Worm (Caenorhabditis elegans): ENCODE data around the gene phyh-1.

The phyh-1 gene

ce11 chrIV:17265716-17266115 is 6.5 kb upstream of the phyh-1 start:
- no peak for TF ChIP-seq nhr-19 (GFP tag; conservative IDR thresholded peaks at IDR 0.05)
- no peak for TF ChIP-seq aly-2 (tag; optimal IDR thresholded peaks at IDR 0.05)
- no peak for TF ChIP-seq vab-15 (tag; optimal IDR thresholded peaks at IDR 0.05)
- no peak for TF ChIP-seq blmp-1 (tag; optimal IDR thresholded peaks at IDR 0.05)
- no peak for TF ChIP-seq nhr-85 (tag)
- no peak for TF ChIP-seq hpl-2 (GFP tag; optimal IDR thresholded peaks at IDR 0.05)
- no peak for TF ChIP-seq xbp-1 (tag; optimal IDR thresholded peaks at IDR 0.05)
- TF ChIP-seq unc-62 (GFP tag; optimal IDR thresholded peaks at IDR 0.05), result no peak
- no peak for TF ChIP-seq fkh-8 (tag; optimal IDR thresholded peaks at IDR 0.05)

- TF ChIP-seq hpl-2 (GFP tag; optimal IDR thresholded peaks at IDR 0.05), result no peak
- TF ChIP-seq elt-3 (tag; optimal IDR thresholded peaks at IDR 0.05), result no peak
- no peak for TF ChIP-seq rnt-1 (tag; optimal IDR thresholded peaks at IDR 0.05)
Measured at ce11 chrIV:17265279-17265678, 6.1 kb upstream of the phyh-1 start, which contains the start of gene str-187. Gene str-187, plus strand, starts transcription at chrIV:17265579.

ce11 chrIV:17264714-17265113 is 5.5 kb upstream of the phyh-1 start, which contains the start of gene F26D10.13:
Gene F26D10.13, minus strand, starts transcription at chrIV:17264814.
- no peak for TF ChIP-seq mef-2 (tag; optimal IDR thresholded peaks at IDR 0.05)
- no peak for TF ChIP-seq swsn-7 (tag; optimal IDR thresholded peaks at IDR 0.05)
- no peak for TF ChIP-seq ama-1 (optimal IDR thresholded peaks at IDR 0.05)
- no peak for TF ChIP-seq Y116A8C.19 (tag; optimal IDR thresholded peaks at IDR 0.05; ENCODE audit: borderline replicate concordance)
- TF ChIP-seq fkh-8 (tag; optimal IDR thresholded peaks at IDR 0.05), result no peak
- no peak for TF ChIP-seq snpc-4 (tag; optimal IDR thresholded peaks at IDR 0.05)
- TF ChIP-seq pag-3 (tag; optimal IDR thresholded peaks at IDR 0.05; ENCODE audit: borderline replicate concordance, insufficient read depth), result no peak
- TF ChIP-seq ceh-82 (tag; optimal IDR thresholded peaks at IDR 0.05), result no peak
- TF ChIP-seq xbp-1 (tag; optimal IDR thresholded peaks at IDR 0.05), result no peak
- no peak for TF ChIP-seq aha-1 (tag; optimal IDR thresholded peaks at IDR 0.05)
- TF ChIP-seq pax-3 (tag; optimal IDR thresholded peaks at IDR 0.05), result no peak
- no peak for TF ChIP-seq efl-3 (GFP tag; optimal IDR thresholded peaks at IDR 0.05)
- TF ChIP-seq nhr-28 (tag; optimal IDR thresholded peaks at IDR 0.05), result no peak
- TF ChIP-seq grh-1 (GFP tag; IDR thresholded peaks at IDR 0.05), result no peak
- no peak for TF ChIP-seq nhr-77 (tag; optimal IDR thresholded peaks at IDR 0.05)
- no peak for TF ChIP-seq snu-23 (GFP tag; optimal IDR thresholded peaks at IDR 0.05)
- TF ChIP-seq nhr-47 (tag; optimal IDR thresholded peaks at IDR 0.05), result no peak
- TF ChIP-seq mab-9 (GFP tag; IDR thresholded peaks at IDR 0.05), result no peak
- TF ChIP-seq ceh-8 (GFP tag; optimal IDR thresholded peaks at IDR 0.05), result no peak
- no peak for TF ChIP-seq hlh-4 (tag; optimal IDR thresholded peaks at IDR 0.05)

- TF ChIP-seq pag-3 (tag; optimal IDR thresholded peaks at IDR 0.05; ENCODE audit: borderline replicate concordance, insufficient read depth) (no peak), lsy-2 (tag; optimal IDR thresholded peaks at IDR 0.05) (peak in 1 of 2 experiments; percentile 17), alr-1 (tag; optimal IDR thresholded peaks at IDR 0.05; ENCODE audit: borderline replicate concordance) (no peak), fkh-8 (tag; optimal IDR thresholded peaks at IDR 0.05) (no peak), efl-3 (GFP tag; optimal IDR thresholded peaks at IDR 0.05) (no peak), lin-35 (GFP tag; optimal IDR thresholded peaks at IDR 0.05) (peak in 1 of 2 experiments; percentile 69), lin-15B (tag; optimal IDR thresholded peaks at IDR 0.05) (no peak), lin-13 (GFP tag; optimal IDR thresholded peaks at IDR 0.05) (no peak), sptf-1 (tag; optimal IDR thresholded peaks at IDR 0.05) (no peak), tlp-1 (tag; optimal IDR thresholded peaks at IDR 0.05) (no peak), unc-130 (tag; optimal IDR thresholded peaks at IDR 0.05) (no peak), tbx-2 (tag; optimal IDR thresholded peaks at IDR 0.05) (no peak), snu-23 (GFP tag; optimal IDR thresholded peaks at IDR 0.05) (peak; percentile 20), lin-14 (GFP tag; optimal IDR thresholded peaks at IDR 0.05) (no peak), fkh-4 (tag; optimal IDR thresholded peaks at IDR 0.05; ENCODE audit: borderline replicate concordance) (no peak), nhr-20 (tag; optimal IDR thresholded peaks at IDR 0.05) (peak; percentile 27), C34B4.2 (tag; optimal IDR thresholded peaks at IDR 0.05) (no peak), C16A3.4 (tag; optimal IDR thresholded peaks at IDR 0.05) (no peak), ztf-11 (tag; optimal IDR thresholded peaks at IDR 0.05) (no peak), isw-1 (GFP tag; IDR thresholded peaks at IDR 0.05) (no peak), xbp-1 (tag; optimal IDR thresholded peaks at IDR 0.05) (no peak), unc-98 (GFP tag; IDR thresholded peaks at IDR 0.05) (no peak), rnt-1 (tag; optimal IDR thresholded peaks at IDR 0.05) (no peak), nhr-84 (tag; optimal IDR thresholded peaks at IDR 0.05) (no peak), nhr-76 (tag; optimal IDR thresholded peaks at IDR 0.05) (no peak), nhr-47 (tag; optimal IDR thresholded peaks at IDR 0.05) (no peak), aha-1 (tag; optimal IDR thresholded peaks at IDR 0.05) (no peak), ama-1 (optimal IDR thresholded peaks at IDR 0.05) (no peak)
Measured at ce11 chrIV:17263714-17264113, 4.5 kb upstream of the phyh-1 start.

Measured in whole organism, L1 larva.